Worm (Caenorhabditis elegans) whole organism, early embryonic: ENCODE data around the gene spp-1.

ENCODE experiments used
- F13C5.2 ChIP-seq: sonication (generic microtip); optimal IDR thresholded peaks from 2 replicates; lab custom pipeline; 2017; ENCODE audit warnings: mild to moderate bottlenecking, missing genetic modification characterization, inconsistent platforms, missing compliant biosample characterization
- ama-1 ChIP-seq: fragments of 150-350 bp; optimal IDR thresholded peaks from 2 replicates; lab custom pipeline; 2014
- ets-7 ChIP-seq: sonication (generic microtip); optimal IDR thresholded peaks from 2 replicates; lab custom pipeline; 2016; ENCODE audit warnings: missing genotype, missing genetic modification characterization, missing compliant biosample characterization
- hnd-1 ChIP-seq: sonication (generic microtip); optimal IDR thresholded peaks from 2 replicates; lab custom pipeline; 2016; ENCODE audit warnings: missing genetic modification characterization, missing compliant biosample characterization

DNA sequence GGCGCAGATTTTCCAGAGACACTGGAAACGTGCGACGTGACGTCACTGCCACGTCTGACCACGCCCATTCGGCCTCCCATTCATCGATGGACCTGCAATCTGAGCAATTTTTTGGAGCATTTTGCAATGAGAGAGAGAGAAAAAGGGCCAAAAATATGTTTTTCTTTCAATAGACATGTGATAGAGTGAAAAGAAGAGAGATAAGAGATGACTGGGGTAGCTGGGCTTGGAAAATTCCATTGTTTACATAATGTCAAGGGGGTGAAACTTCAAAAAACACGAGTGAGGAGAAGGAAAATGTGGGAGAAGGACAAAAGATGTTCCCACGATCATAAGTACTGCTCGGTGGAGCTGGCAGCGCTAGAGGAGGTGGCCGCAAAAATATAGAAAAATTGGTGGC lies 40.5 kb upstream of the spp-1 start, which contains the start of gene M03C11.1:
- TF ChIP-seq hnd-1 (tag; lab: Kevin White, UChicago) (no peak), ets-7 (tag; lab: Kevin White, UChicago) (no peak), F13C5.2 (tag; lab: Kevin White, UChicago) (no peak), ama-1 (no peak)
